Worm (Caenorhabditis elegans): Measurements from ENCODE around the gene R04B5.7.
A peak's percentile ranks its signal among the peaks of the same experiment; 100 is the strongest.

R04B5.7 gene

DNA sequence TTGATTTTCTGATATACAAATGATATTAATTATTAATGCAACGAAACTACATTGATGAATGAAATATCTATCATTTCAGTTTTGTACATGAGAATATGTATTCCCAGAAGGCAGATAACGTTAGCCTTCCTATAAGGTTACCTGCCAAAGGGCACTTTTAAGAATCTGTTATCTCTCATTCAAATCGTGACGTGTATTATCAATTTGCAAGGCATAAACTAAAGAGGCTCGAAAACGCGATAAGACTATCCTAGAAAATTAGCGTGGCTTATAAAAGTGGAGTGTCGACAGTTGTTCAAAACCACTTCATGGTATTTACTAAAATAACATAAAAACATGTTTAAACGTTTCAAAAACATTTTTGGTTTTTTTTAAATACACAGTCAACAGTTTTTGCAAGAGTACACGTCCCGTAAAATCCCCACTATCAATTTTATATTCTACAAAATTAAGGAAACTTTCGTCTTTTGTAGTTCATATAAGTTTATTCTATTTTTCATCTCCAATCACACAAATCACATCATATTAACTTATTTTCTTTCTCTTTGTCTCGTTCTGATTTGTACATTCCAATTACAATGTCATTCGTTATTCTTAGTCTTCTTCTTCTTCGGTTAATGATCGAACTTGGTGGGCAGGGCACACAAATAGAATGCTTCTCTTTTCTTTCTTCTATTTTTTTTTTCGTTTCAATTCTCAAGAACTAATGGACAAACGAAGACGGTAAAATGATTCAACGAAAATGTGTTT is 34.6 kb upstream of the R04B5.7 start, which contains the start of gene C08B6.10:
TSS of gene C08B6.10 (plus strand) at position 700 of the 750 bp plus-strand sequence.
- TF ChIP-seq ceh-48 (tag; optimal IDR thresholded peaks at IDR 0.05) (no peak), elt-2 (tag; optimal IDR thresholded peaks at IDR 0.05) (peak; percentile 81)

- TF ChIP-seq fkh-10 (GFP tag; optimal IDR thresholded peaks at IDR 0.05): no peak
- no peak for TF ChIP-seq mec-3 (tag; optimal IDR thresholded peaks at IDR 0.05; ENCODE audit: borderline replicate concordance)
- TF ChIP-seq ceh-14 (tag; optimal IDR thresholded peaks at IDR 0.05): no peak
- TF ChIP-seq hlh-6 (tag; optimal IDR thresholded peaks at IDR 0.05): no peak
- no peak for TF ChIP-seq elt-2 (tag; optimal IDR thresholded peaks at IDR 0.05)
Measured at ce11 chrV:10123324-10123723, 33.0 kb upstream of the R04B5.7 start, which contains the start of gene C08B6.6. Gene C08B6.6, plus strand, starts transcription at chrV:10123624.

- TF ChIP-seq che-1 (tag; optimal IDR thresholded peaks at IDR 0.05) (no peak), C38D4.7 (GFP tag; optimal IDR thresholded peaks at IDR 0.05) (no peak), ceh-22 (tag; optimal IDR thresholded peaks at IDR 0.05) (no peak), K09A11.1 (tag; optimal IDR thresholded peaks at IDR 0.05; ENCODE audit: insufficient read depth) (no peak), T23F11.4 (GFP tag; optimal IDR thresholded peaks at IDR 0.05) (no peak), ceh-24 (tag; optimal IDR thresholded peaks at IDR 0.05) (no peak), pag-3 (tag; optimal IDR thresholded peaks at IDR 0.05; ENCODE audit: borderline replicate concordance) (no peak), sox-2 (GFP tag; IDR thresholded peaks at IDR 0.05) (no peak), K02D7.2 (tag; optimal IDR thresholded peaks at IDR 0.05) (no peak), ceh-18 (tag; optimal IDR thresholded peaks at IDR 0.05) (no peak), ceh-2 (tag; optimal IDR thresholded peaks at IDR 0.05) (no peak), pqm-1 (tag; optimal IDR thresholded peaks at IDR 0.05) (no peak), sox-4 (tag; optimal IDR thresholded peaks at IDR 0.05) (no peak)
Measured at ce11 chrV:10122670-10123069, 32.3 kb upstream of the R04B5.7 start, which contains the start of gene srxa-19. Gene srxa-19, minus strand, starts transcription at chrV:10122770.

- TF ChIP-seq ceh-31 (tag; optimal IDR thresholded peaks at IDR 0.05) (no peak), unc-86 (tag; optimal IDR thresholded peaks at IDR 0.05) (no peak), zip-5 (tag; optimal IDR thresholded peaks at IDR 0.05) (no peak), ceh-9 (tag; optimal IDR thresholded peaks at IDR 0.05) (no peak), pqm-1 (tag; optimal IDR thresholded peaks at IDR 0.05) (no peak), npax-4 (tag; optimal IDR thresholded peaks at IDR 0.05) (no peak), K09A11.1 (tag; optimal IDR thresholded peaks at IDR 0.05; ENCODE audit: insufficient read depth) (no peak), hlh-6 (tag; optimal IDR thresholded peaks at IDR 0.05) (no peak), sdc-2 (tag; optimal IDR thresholded peaks at IDR 0.05) (no peak), C38D4.7 (GFP tag; optimal IDR thresholded peaks at IDR 0.05) (no peak), ttx-3 (tag; optimal IDR thresholded peaks at IDR 0.05) (no peak), ztf-16 (tag; optimal IDR thresholded peaks at IDR 0.05) (no peak), ama-1 (optimal IDR thresholded peaks at IDR 0.05) (no peak), eyg-1 (tag; optimal IDR thresholded peaks at IDR 0.05) (no peak), sox-4 (tag; optimal IDR thresholded peaks at IDR 0.05) (no peak), fax-1 (tag; optimal IDR thresholded peaks at IDR 0.05) (no peak), mec-3 (tag; optimal IDR thresholded peaks at IDR 0.05; ENCODE audit: borderline replicate concordance) (no peak), pha-2 (tag; optimal IDR thresholded peaks at IDR 0.05) (no peak)
Measured at ce11 chrV:10120898-10121297, 30.5 kb upstream of the R04B5.7 start, which contains the start of gene srxa-18. Gene srxa-18, minus strand, starts transcription at chrV:10120997.

- TF ChIP-seq ceh-6 (GFP tag; optimal IDR thresholded peaks at IDR 0.05) (no peak), nhr-232 (tag; optimal IDR thresholded peaks at IDR 0.05) (no peak), K09A11.1 (tag; optimal IDR thresholded peaks at IDR 0.05; ENCODE audit: insufficient read depth) (no peak), T23F11.4 (GFP tag; optimal IDR thresholded peaks at IDR 0.05) (no peak), C38D4.7 (GFP tag; optimal IDR thresholded peaks at IDR 0.05) (no peak), hlh-30 (tag; optimal IDR thresholded peaks at IDR 0.05; ENCODE audit: insufficient read depth) (no peak), ceh-30 (tag; optimal IDR thresholded peaks at IDR 0.05) (no peak), ama-1 (optimal IDR thresholded peaks at IDR 0.05) (no peak), dve-1 (tag; optimal IDR thresholded peaks at IDR 0.05) (no peak), npax-4 (tag; optimal IDR thresholded peaks at IDR 0.05) (no peak), lin-11 (tag; optimal IDR thresholded peaks at IDR 0.05) (no peak), pag-3 (tag; optimal IDR thresholded peaks at IDR 0.05; ENCODE audit: borderline replicate concordance) (no peak)
Measured at ce11 chrV:10117465-10117864, 27.1 kb upstream of the R04B5.7 start, which contains the start of gene C08B6.5. Gene C08B6.5, plus strand, starts transcription at chrV:10117765.

Measured in whole organism, late embryonic.